Worm (Caenorhabditis elegans) whole organism, early embryonic: ENCODE results near the gene gad-1.

Experiments
- B0310.2 ChIP-seq: sonication (generic microtip); optimal IDR thresholded peaks from 2 replicates; lab custom pipeline; 2016; ENCODE audit warnings: mild to moderate bottlenecking, missing genetic modification characterization, missing compliant biosample characterization
- F13C5.2 ChIP-seq: sonication (generic microtip); optimal IDR thresholded peaks from 2 replicates; lab custom pipeline; 2017; ENCODE audit warnings: mild to moderate bottlenecking, missing genetic modification characterization, inconsistent platforms, missing compliant biosample characterization
- ama-1 ChIP-seq: fragments of 150-350 bp; optimal IDR thresholded peaks from 2 replicates; lab custom pipeline; 2014
- ceh-13 ChIP-seq: fragments of 200-800 bp; sonication (Bioruptor generic); optimal IDR thresholded peaks from 2 replicates; lab custom pipeline; 2018; ENCODE audit warnings: mild to moderate bottlenecking, missing genetic modification characterization, missing compliant biosample characterization
- hmbx-1 ChIP-seq: sonication (generic microtip); optimal IDR thresholded peaks from 2 replicates; lab custom pipeline; 2016; ENCODE audit warnings: mild to moderate bottlenecking, missing genetic modification characterization, missing compliant biosample characterization
- sea-1 ChIP-seq: fragments of 200-800 bp; sonication (Bioruptor generic); conservative IDR thresholded peaks from 2 replicates; pipeline ENCODE4 v1.3.6; 2022; ENCODE audit warnings: missing genetic modification characterization, missing compliant biosample characterization
- tbx-11 ChIP-seq: fragments of 200-800 bp; sonication (Bioruptor generic); IDR thresholded peaks from 2 replicates; pipeline ENCODE4 v1.3.6; 2022; ENCODE audit warnings: missing genetic modification characterization, missing compliant biosample characterization
- tra-4 ChIP-seq: sonication (generic microtip); optimal IDR thresholded peaks from 2 replicates; lab custom pipeline; 2017; ENCODE audit warnings: missing genetic modification characterization, missing compliant biosample characterization

ce11 chrV:6462606-6463005 lies 29.3 kb upstream of the gad-1 start:
- no peak for TF ChIP-seq tra-4 (tag; lab: Kevin White, UChicago)
- TF ChIP-seq ceh-13 (GFP tag; lab: Kevin White, UChicago) = no peak
- no peak for TF ChIP-seq hmbx-1
- no peak for TF ChIP-seq B0310.2 (tag; lab: Kevin White, UChicago)
- no peak for TF ChIP-seq ama-1 (lab: Kevin White, UChicago)
- TF ChIP-seq tbx-11 (GFP tag; lab: Robert Waterston, UW) = no peak
- no peak for TF ChIP-seq F13C5.2 (tag; lab: Kevin White, UChicago)
- TF ChIP-seq sea-1 (GFP tag; lab: Robert Waterston, UW) = no peak
